Worm (Caenorhabditis elegans): ENCODE results near the gene skr-13.

skr-13 gene

DNA sequence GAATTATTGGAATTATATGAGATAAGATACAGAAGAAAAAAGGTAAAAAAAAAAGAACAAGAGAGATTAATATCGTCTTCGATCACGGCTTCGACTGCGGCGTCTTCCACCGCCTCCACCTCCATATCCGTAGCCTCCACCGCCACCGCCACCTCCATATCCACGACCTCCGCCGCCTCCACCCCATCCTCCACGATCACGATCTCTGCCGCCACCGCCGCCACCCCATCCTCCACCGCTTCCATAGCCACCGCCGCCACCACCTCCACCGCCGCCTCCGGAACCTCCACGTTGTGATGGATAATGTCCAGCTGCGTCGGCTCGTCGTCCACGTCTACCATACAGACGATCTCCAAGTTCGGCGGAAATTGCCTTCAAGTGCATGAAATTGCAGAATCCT is 45.6 kb downstream of the skr-13 start:
- TF ChIP-seq dao-5 (tag; optimal IDR thresholded peaks at IDR 0.05): no peak
- no peak for TF ChIP-seq him-1 (tag; optimal IDR thresholded peaks at IDR 0.05)
- TF ChIP-seq W03F9.2 (tag; optimal IDR thresholded peaks at IDR 0.05): no peak

DNA sequence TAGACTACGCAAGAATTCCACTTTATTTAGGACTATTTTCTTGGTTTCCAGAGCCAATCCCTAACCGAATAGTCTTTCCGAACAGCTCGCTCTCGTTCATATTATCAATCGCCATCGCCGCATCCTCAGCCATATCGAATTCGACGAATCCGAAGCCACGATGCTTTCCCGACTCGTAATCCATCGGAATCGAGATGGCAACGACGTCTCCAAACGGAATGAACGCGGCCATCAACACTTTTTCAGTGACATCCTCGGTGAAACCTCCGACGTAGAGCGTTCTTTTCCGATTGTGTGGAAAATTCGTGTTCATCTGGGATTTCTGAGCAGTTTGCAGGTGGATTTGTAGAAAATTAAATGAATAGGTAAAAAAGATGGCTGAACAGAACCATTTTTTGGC is 46.1 kb downstream of the skr-13 start, which contains the start of gene cyn-13:
cyn-13 (minus strand) TSS at position 313 of the 400 bp plus-strand sequence.
- TF ChIP-seq dao-5 (tag; optimal IDR thresholded peaks at IDR 0.05) (no peak), W03F9.2 (tag; optimal IDR thresholded peaks at IDR 0.05) (no peak), him-1 (tag; optimal IDR thresholded peaks at IDR 0.05) (no peak)

Data from whole organism, L4/young adult.